Fruit fly (Drosophila melanogaster) whole organism, embryonic: ENCODE data around the gene ck.
A peak's percentile ranks its signal among the peaks of the same experiment; 100 is the strongest.

ENCODE experiments used
- Antp ChIP-seq: fragments of 200-800 bp; sonication (Bioruptor generic); optimal IDR thresholded peaks from 3 replicates; lab custom pipeline; 2016; ENCODE audit warnings: missing biosample characterization, missing genetic modification characterization
- Bgb ChIP-seq: fragments of 200-800 bp; sonication (Bioruptor generic); IDR thresholded peaks from 2 replicates; pipeline ENCODE4 v1.3.6; 2022; ENCODE audit warnings: missing biosample characterization, missing genetic modification characterization; ENCODE audit not compliant: partially characterized antibody
- Bteb2 ChIP-seq: fragments of 200-800 bp; sonication (Bioruptor generic); optimal IDR thresholded peaks from 2 replicates; lab custom pipeline; 2016; ENCODE audit warnings: missing biosample characterization, missing genetic modification characterization
- CG12942 ChIP-seq: fragments of 200-800 bp; sonication (Bioruptor generic); optimal IDR thresholded peaks from 3 replicates; lab custom pipeline; 2016; ENCODE audit warnings: missing biosample characterization, missing genetic modification characterization
- CG13624 ChIP-seq: fragments of 200-800 bp; sonication (Bioruptor generic); optimal IDR thresholded peaks from 2 replicates; lab custom pipeline; 2016; ENCODE audit warnings: missing biosample characterization, missing genetic modification characterization
- CG15479 ChIP-seq: fragments of 200-800 bp; sonication (Bioruptor generic); optimal IDR thresholded peaks from 3 replicates; lab custom pipeline; 2019; ENCODE audit warnings: missing biosample characterization, mild to moderate bottlenecking, missing genetic modification characterization, moderate library complexity
- CG15696 ChIP-seq: fragments of 200-800 bp; sonication (Bioruptor generic); optimal IDR thresholded peaks from 2 replicates; lab custom pipeline; 2019; ENCODE audit warnings: missing biosample characterization, mild to moderate bottlenecking, missing genetic modification characterization, moderate library complexity
- CG16863 ChIP-seq: fragments of 200-800 bp; sonication (Bioruptor generic); optimal IDR thresholded peaks from 3 replicates; lab custom pipeline; 2016; ENCODE audit warnings: missing biosample characterization, missing genetic modification characterization
- CG17912 ChIP-seq: fragments of 200-800 bp; sonication (Bioruptor generic); optimal IDR thresholded peaks from 2 replicates; lab custom pipeline; 2018; ENCODE audit warnings: missing biosample characterization, mild to moderate bottlenecking, missing genetic modification characterization
- CG18764 ChIP-seq: fragments of 200-800 bp; sonication (Bioruptor generic); optimal IDR thresholded peaks from 3 replicates; lab custom pipeline; 2016; ENCODE audit warnings: missing biosample characterization, missing genetic modification characterization
- CG34224 ChIP-seq: fragments of 200-800 bp; sonication (Bioruptor generic); IDR thresholded peaks from 3 replicates; pipeline ENCODE4 v1.3.6; 2022; ENCODE audit warnings: missing biosample characterization, missing genetic modification characterization; ENCODE audit not compliant: partially characterized antibody
- CG34376 ChIP-seq: fragments of 200-800 bp; sonication (Bioruptor generic); optimal IDR thresholded peaks from 2 replicates; lab custom pipeline; 2018; ENCODE audit warnings: missing biosample characterization, mild to moderate bottlenecking, missing genetic modification characterization
- CG3726 ChIP-seq: fragments of 200-800 bp; sonication (Bioruptor generic); IDR thresholded peaks from 3 replicates; pipeline ENCODE4, ENCODE4 v1.3.6; 2022; ENCODE audit warnings: missing biosample characterization, missing genetic modification characterization
- CG42726 ChIP-seq: fragments of 200-800 bp; sonication (Bioruptor generic); IDR thresholded peaks from 2 replicates; pipeline ENCODE4 v1.3.6; 2022; ENCODE audit warnings: missing biosample characterization, missing genetic modification characterization; ENCODE audit not compliant: partially characterized antibody
- CG4404 ChIP-seq: fragments of 200-800 bp; sonication (Bioruptor generic); IDR thresholded peaks from 2 replicates; pipeline ENCODE4 v1.3.6; 2022; ENCODE audit warnings: missing biosample characterization, missing genetic modification characterization
- CG5245 ChIP-seq: fragments of 200-800 bp; sonication (Bioruptor generic); optimal IDR thresholded peaks from 3 replicates; lab custom pipeline; 2016; ENCODE audit warnings: missing biosample characterization, missing genetic modification characterization
- CG7357 ChIP-seq: fragments of 200-800 bp; sonication (Bioruptor generic); IDR thresholded peaks from 3 replicates; pipeline ENCODE4 v1.3.6; 2022; ENCODE audit warnings: missing biosample characterization, missing genetic modification characterization
- CG7928 ChIP-seq: fragments of 200-800 bp; sonication (Bioruptor generic); optimal IDR thresholded peaks from 2 replicates; lab custom pipeline; 2017; ENCODE audit warnings: missing biosample characterization, mild to moderate bottlenecking, missing genetic modification characterization
- CG8290 ChIP-seq, 3 experiments: fragments of 200-800 bp; sonication (Bioruptor generic); optimal IDR thresholded peaks; 2 replicates each; lab custom pipeline; 2016 to 2019; ENCODE audit warnings: missing biosample characterization in 3 of 3, missing genetic modification characterization in 3 of 3, mild to moderate bottlenecking in 2 of 3, moderate library complexity in 1 of 3
- Dbx ChIP-seq: fragments of 200-800 bp; sonication (Bioruptor generic); IDR thresholded peaks from 3 replicates; pipeline ENCODE4 v1.3.6; 2022; ENCODE audit warnings: missing biosample characterization, missing genetic modification characterization
- Deaf1 ChIP-seq: fragments of 200-800 bp; optimal IDR thresholded peaks from 3 replicates; lab custom pipeline; 2019; ENCODE audit warnings: missing biosample characterization, mild to moderate bottlenecking, missing genetic modification characterization, moderate library complexity
- Drgx ChIP-seq: fragments of 200-800 bp; sonication (Bioruptor generic); IDR thresholded peaks from 2 replicates; pipeline ENCODE4 v1.3.6; 2022; ENCODE audit warnings: missing biosample characterization, missing genetic modification characterization
- Hmx ChIP-seq: fragments of 200-800 bp; sonication (Bioruptor generic); optimal IDR thresholded peaks from 2 replicates; lab custom pipeline; 2016; ENCODE audit warnings: missing biosample characterization, missing genetic modification characterization
- Oli ChIP-seq: fragments of 200-800 bp; sonication (Bioruptor generic); optimal IDR thresholded peaks from 2 replicates; lab custom pipeline; 2018; ENCODE audit warnings: missing biosample characterization, mild to moderate bottlenecking, missing genetic modification characterization, moderate library complexity
- Ravus ChIP-seq: fragments of 200-800 bp; sonication (Bioruptor generic); IDR thresholded peaks from 2 replicates; pipeline ENCODE4 v1.3.6; 2022; ENCODE audit warnings: missing biosample characterization, missing genetic modification characterization
- Sry-β ChIP-seq: fragments of 200-800 bp; sonication (Bioruptor generic); optimal IDR thresholded peaks from 2 replicates; lab custom pipeline; 2018; ENCODE audit warnings: missing biosample characterization, mild to moderate bottlenecking, missing genetic modification characterization, moderate library complexity
- Taf1 ChIP-seq: fragments of 200-800 bp; sonication (Bioruptor generic); IDR thresholded peaks from 2 replicates; pipeline ENCODE4 v1.3.6; 2022; ENCODE audit warnings: missing biosample characterization, missing genetic modification characterization
- abd-A ChIP-seq: fragments of 200-800 bp; sonication (Bioruptor generic); optimal IDR thresholded peaks from 3 replicates; lab custom pipeline; 2019; ENCODE audit warnings: missing biosample characterization, mild to moderate bottlenecking, missing genetic modification characterization, moderate library complexity
- amos ChIP-seq: fragments of 200-800 bp; sonication (Bioruptor generic); IDR thresholded peaks from 2 replicates; pipeline ENCODE4 v1.3.6; 2022; ENCODE audit warnings: missing biosample characterization, missing genetic modification characterization; ENCODE audit not compliant: partially characterized antibody
- bcd ChIP-seq: fragments of 200-800 bp; sonication (Bioruptor generic); optimal IDR thresholded peaks from 2 replicates; lab custom pipeline; 2017; ENCODE audit warnings: missing biosample characterization, mild to moderate bottlenecking, missing genetic modification characterization
- chif ChIP-seq, 2 experiments: fragments of 200-800 bp; sonication (Bioruptor generic); optimal IDR thresholded peaks; 3 replicates each; lab custom pipeline; 2016; ENCODE audit warnings: missing biosample characterization in 2 of 2, missing genetic modification characterization in 2 of 2
- corto ChIP-seq: fragments of 200-800 bp; sonication (Bioruptor generic); optimal IDR thresholded peaks from 2 replicates; lab custom pipeline; 2016; ENCODE audit warnings: missing biosample characterization, mild to moderate bottlenecking, missing genetic modification characterization, moderate library complexity
- dysf ChIP-seq: fragments of 200-800 bp; sonication (Bioruptor generic); IDR thresholded peaks from 3 replicates; pipeline ENCODE4 v1.3.6; 2022; ENCODE audit warnings: missing biosample characterization, missing genetic modification characterization
- ftz-f1 ChIP-seq: fragments of 200-800 bp; sonication (Bioruptor generic); optimal IDR thresholded peaks from 2 replicates; lab custom pipeline; 2016; ENCODE audit warnings: missing biosample characterization, missing genetic modification characterization
- gce ChIP-seq: fragments of 200-800 bp; sonication (Bioruptor generic); IDR thresholded peaks from 3 replicates; pipeline ENCODE4 v1.3.6; 2022; ENCODE audit warnings: missing biosample characterization, missing genetic modification characterization
- grau ChIP-seq: fragments of 200-800 bp; optimal IDR thresholded peaks from 3 replicates; lab custom pipeline; 2019; ENCODE audit warnings: missing biosample characterization, mild to moderate bottlenecking, missing genetic modification characterization, moderate library complexity
- hb ChIP-seq: fragments of 200-800 bp; sonication (Bioruptor generic); IDR thresholded peaks from 3 replicates; pipeline ENCODE4 v1.3.6; 2022; ENCODE audit warnings: missing biosample characterization, missing genetic modification characterization; ENCODE audit not compliant: partially characterized antibody
- insv ChIP-seq, 2 experiments: fragments of 200-800 bp; sonication (Bioruptor generic); optimal IDR thresholded peaks; 3 replicates each; lab custom pipeline; 2016 to 2018; ENCODE audit warnings: missing biosample characterization in 2 of 2, missing genetic modification characterization in 2 of 2
- kah ChIP-seq: fragments of 200-800 bp; sonication (Bioruptor generic); optimal IDR thresholded peaks from 2 replicates; lab custom pipeline; 2018; ENCODE audit warnings: missing biosample characterization, mild to moderate bottlenecking, missing genetic modification characterization
- knrl ChIP-seq: fragments of 200-800 bp; sonication (Bioruptor generic); IDR thresholded peaks from 3 replicates; pipeline ENCODE4 v1.3.6; 2022; ENCODE audit warnings: missing biosample characterization, missing genetic modification characterization; ENCODE audit not compliant: partially characterized antibody
- lilli ChIP-seq: fragments of 200-800 bp; sonication (Bioruptor generic); optimal IDR thresholded peaks from 3 replicates; lab custom pipeline; 2016; ENCODE audit warnings: missing biosample characterization, missing genetic modification characterization
- lmd ChIP-seq: fragments of 200-800 bp; sonication (Bioruptor generic); IDR thresholded peaks from 2 replicates; pipeline ENCODE4 v1.3.6; 2022; ENCODE audit warnings: missing biosample characterization, missing genetic modification characterization
- otp ChIP-seq: fragments of 200-800 bp; sonication (Bioruptor generic); IDR thresholded peaks from 3 replicates; pipeline ENCODE4, ENCODE4 v1.3.6; 2022; ENCODE audit warnings: missing biosample characterization, missing genetic modification characterization
- tup ChIP-seq: fragments of 200-800 bp; sonication (Bioruptor generic); optimal IDR thresholded peaks from 2 replicates; lab custom pipeline; 2016; ENCODE audit warnings: missing biosample characterization, mild to moderate bottlenecking, missing genetic modification characterization, moderate library complexity
- vnd ChIP-seq: fragments of 200-800 bp; sonication (Bioruptor generic); IDR thresholded peaks from 3 replicates; pipeline ENCODE4 v1.3.6; 2022; ENCODE audit warnings: missing biosample characterization, missing genetic modification characterization; ENCODE audit not compliant: partially characterized antibody
- vvl ChIP-seq: fragments of 200-800 bp; sonication (Bioruptor generic); IDR thresholded peaks from 2 replicates; pipeline ENCODE4 v1.3.6; 2022; ENCODE audit warnings: missing biosample characterization, missing genetic modification characterization
- zen ChIP-seq: fragments of 200-800 bp; sonication (Bioruptor generic); optimal IDR thresholded peaks from 3 replicates; lab custom pipeline; 2018; ENCODE audit warnings: missing biosample characterization, mild to moderate bottlenecking, missing genetic modification characterization, moderate library complexity
- zfh2 ChIP-seq: fragments of 200-800 bp; sonication (Bioruptor generic); optimal IDR thresholded peaks from 2 replicates; lab custom pipeline; 2016; ENCODE audit warnings: missing biosample characterization, missing genetic modification characterization

ck gene

dm6 chr2L:14995594-14996463 lies 61.8 kb downstream of the ck start (continued):
- no peak for TF ChIP-seq Hmx (GFP tag; lab: Kevin White, UChicago)
- TF ChIP-seq CG15696 (tag; lab: Kevin White, UChicago) = peak; percentile 55
- peak; percentile 79; the same call in 2 of the 3 replicates for TF ChIP-seq Dbx (GFP tag; lab: Robert Waterston, UW)
- no peak for TF ChIP-seq amos
- peak; percentile 60 for TF ChIP-seq Taf1
- peak; percentile 75 for TF ChIP-seq lilli (GFP tag; lab: Kevin White, UChicago)
- TF ChIP-seq gce = peak; percentile 92
- TF ChIP-seq hb (GFP tag; lab: Robert Waterston, UW) = no peak
- no peak for TF ChIP-seq CG34224 (GFP tag; lab: Robert Waterston, UW)
- TF ChIP-seq Sry-β (GFP tag; lab: Kevin White, UChicago) = peak; percentile 52
- peak; percentile 89 for TF ChIP-seq lmd (GFP tag; lab: Robert Waterston, UW)
- TF ChIP-seq Deaf1 (tag; lab: Kevin White, UChicago) = peak; percentile 71
- peak; percentile 68 for TF ChIP-seq Ravus (GFP tag; lab: Robert Waterston, UW)
- TF ChIP-seq CG16863 (GFP tag; lab: Kevin White, UChicago) = peak; percentile 46
- peak; percentile 97 for TF ChIP-seq vvl (GFP tag; lab: Robert Waterston, UW)
- peak; percentile 46 to 55 for TF ChIP-seq chif (GFP tag; optimal IDR thresholded peaks at IDR 0.05; lab: Kevin White, UChicago)
- peak; percentile 91 for TF ChIP-seq kah (GFP tag; lab: Kevin White, UChicago)
- peak; percentile 45 for TF ChIP-seq tup (GFP tag; lab: Kevin White, UChicago)
- peak; percentile 98 for TF ChIP-seq abd-A (tag; lab: Kevin White, UChicago)
- peak; percentile 40 for TF ChIP-seq Bteb2 (GFP tag; lab: Kevin White, UChicago)
- peak; percentile 37 for TF ChIP-seq corto (GFP tag; lab: Kevin White, UChicago)
- peak; percentile 94 for TF ChIP-seq Drgx (GFP tag; lab: Robert Waterston, UW)
- peak; percentile 91 for TF ChIP-seq dysf (GFP tag; lab: Robert Waterston, UW)
- TF ChIP-seq knrl (GFP tag; lab: Robert Waterston, UW) = no peak
- peak; percentile 84 for TF ChIP-seq CG18764 (GFP tag; lab: Kevin White, UChicago)
- TF ChIP-seq bcd (GFP tag; lab: Kevin White, UChicago) = peak; percentile 88
- no peak for TF ChIP-seq CG34376 (GFP tag; lab: Kevin White, UChicago)
- peak; percentile 81 for TF ChIP-seq CG5245 (GFP tag; lab: Kevin White, UChicago)
- peak; percentile 81; the same call in 1 of the 3 replicates for TF ChIP-seq otp (GFP tag; lab: Robert Waterston, UW)
- peak; percentile 45 for TF ChIP-seq CG7928 (GFP tag; lab: Kevin White, UChicago)
- peak; percentile 52 for TF ChIP-seq CG17912 (GFP tag; lab: Kevin White, UChicago)
- TF ChIP-seq CG8290 (GFP tag; optimal IDR thresholded peaks at IDR 0.05; lab: Kevin White, UChicago) = peak; percentile 74
- peak; percentile 64 to 67 for TF ChIP-seq CG8290 (tag; optimal IDR thresholded peaks at IDR 0.05; lab: Kevin White, UChicago)
- no peak for TF ChIP-seq CG42726 (GFP tag; lab: Robert Waterston, UW)
- TF ChIP-seq CG7357 = peak; percentile 81
- TF ChIP-seq Antp (GFP tag; lab: Kevin White, UChicago) = peak; percentile 16
- no peak for TF ChIP-seq CG15479
- peak; percentile 72 for TF ChIP-seq CG4404 (GFP tag; lab: Robert Waterston, UW)
- TF ChIP-seq insv (GFP tag; optimal IDR thresholded peaks at IDR 0.05; lab: Kevin White, UChicago) = no peak
- no peak for TF ChIP-seq zfh2 (GFP tag; lab: Kevin White, UChicago)
- peak; percentile 89 for TF ChIP-seq CG3726
- TF ChIP-seq Oli (tag; lab: Kevin White, UChicago) = peak; percentile 96
- TF ChIP-seq CG12942 (GFP tag; lab: Kevin White, UChicago) = peak; percentile 86
- no peak for TF ChIP-seq ftz-f1 (GFP tag; lab: Kevin White, UChicago)
- no peak for TF ChIP-seq vnd (GFP tag; lab: Robert Waterston, UW)
- peak; percentile 24; the same call in 1 of the 2 replicates for TF ChIP-seq Bgb (GFP tag; lab: Robert Waterston, UW)
- TF ChIP-seq grau = peak; percentile 91
- TF ChIP-seq zen = peak; percentile 84
- TF ChIP-seq CG13624 (GFP tag; lab: Kevin White, UChicago) = no peak
